Fruit fly (Drosophila melanogaster) whole organism, embryonic: ENCODE data around the gene sob.

ENCODE experiments used
- ATbp ChIP-seq: fragments of 200-800 bp; sonication (Bioruptor generic); optimal IDR thresholded peaks from 2 replicates; lab custom pipeline; 2017; ENCODE audit warnings: missing biosample characterization, mild to moderate bottlenecking, missing genetic modification characterization, missing genetic modification reagents
- Aef1 ChIP-seq: fragments of 200-800 bp; sonication (Bioruptor generic); IDR thresholded peaks from 3 replicates; pipeline ENCODE4 v1.3.6; 2022; ENCODE audit warnings: missing biosample characterization, missing genetic modification characterization
- Bgb ChIP-seq: fragments of 200-800 bp; sonication (Bioruptor generic); IDR thresholded peaks from 2 replicates; pipeline ENCODE4 v1.3.6; 2022; ENCODE audit warnings: missing biosample characterization, missing genetic modification characterization; ENCODE audit not compliant: partially characterized antibody
- CG10209 ChIP-seq: fragments of 200-800 bp; sonication (Bioruptor generic); optimal IDR thresholded peaks from 3 replicates; lab custom pipeline; 2017; ENCODE audit warnings: missing biosample characterization, mild to moderate bottlenecking, missing genetic modification characterization, missing genetic modification reagents
- CG10274 ChIP-seq: fragments of 200-800 bp; sonication (Bioruptor generic); optimal IDR thresholded peaks from 3 replicates; lab custom pipeline; 2017; ENCODE audit warnings: missing biosample characterization, mild to moderate bottlenecking, missing genetic modification characterization
- CG10321 ChIP-seq: fragments of 200-800 bp; sonication (Bioruptor generic); IDR thresholded peaks from 2 replicates; pipeline ENCODE4 v1.3.6; 2022; ENCODE audit warnings: missing biosample characterization, missing genetic modification characterization
- CG11504 ChIP-seq: fragments of 200-800 bp; sonication (Bioruptor generic); optimal IDR thresholded peaks from 3 replicates; lab custom pipeline; 2019; ENCODE audit warnings: missing biosample characterization, mild to moderate bottlenecking, missing genetic modification characterization, moderate library complexity
- CG12219 ChIP-seq: fragments of 200-800 bp; sonication (Bioruptor generic); optimal IDR thresholded peaks from 3 replicates; lab custom pipeline; 2018; ENCODE audit warnings: missing biosample characterization, mild to moderate bottlenecking, missing genetic modification characterization
- CG14667 ChIP-seq: fragments of 200-800 bp; sonication (Bioruptor generic); IDR thresholded peaks from 2 replicates; pipeline ENCODE4 v1.3.6; 2022; ENCODE audit warnings: missing biosample characterization, missing genetic modification characterization
- CG15073 ChIP-seq: fragments of 200-800 bp; sonication (Bioruptor generic); optimal IDR thresholded peaks from 2 replicates; lab custom pipeline; 2016; ENCODE audit warnings: missing biosample characterization, missing genetic modification characterization
- CG15269 ChIP-seq: fragments of 200-800 bp; sonication (Bioruptor generic); optimal IDR thresholded peaks from 2 replicates; lab custom pipeline; 2018; ENCODE audit warnings: missing biosample characterization, mild to moderate bottlenecking, missing genetic modification characterization, moderate library complexity
- CG1529 ChIP-seq: fragments of 200-800 bp; sonication (Bioruptor generic); optimal IDR thresholded peaks from 3 replicates; lab custom pipeline; 2018; ENCODE audit warnings: missing biosample characterization, missing genetic modification characterization
- CG16815 ChIP-seq: fragments of 200-800 bp; sonication (Bioruptor generic); optimal IDR thresholded peaks from 3 replicates; lab custom pipeline; 2017; ENCODE audit warnings: missing biosample characterization, mild to moderate bottlenecking, missing genetic modification characterization
- CG1792 ChIP-seq: fragments of 200-800 bp; sonication (Bioruptor generic); optimal IDR thresholded peaks from 2 replicates; lab custom pipeline; 2016; ENCODE audit warnings: missing biosample characterization, missing genetic modification characterization
- CG32532 ChIP-seq: fragments of 200-800 bp; sonication (Bioruptor generic); IDR thresholded peaks from 2 replicates; pipeline ENCODE4 v1.3.6; 2022; ENCODE audit warnings: missing biosample characterization, missing genetic modification characterization
- CG3995 ChIP-seq: fragments of 200-800 bp; sonication (Bioruptor generic); optimal IDR thresholded peaks from 3 replicates; lab custom pipeline; 2016; ENCODE audit warnings: missing biosample characterization, missing genetic modification characterization
- CG4360 ChIP-seq: fragments of 200-800 bp; sonication (Bioruptor generic); IDR thresholded peaks from 2 replicates; pipeline ENCODE4 v1.3.6; 2022; ENCODE audit warnings: missing biosample characterization, missing genetic modification characterization
- CG4617 ChIP-seq: fragments of 200-800 bp; sonication (Bioruptor generic); optimal IDR thresholded peaks from 3 replicates; lab custom pipeline; 2016; ENCODE audit warnings: missing biosample characterization, missing genetic modification characterization, borderline replicate concordance
- CG4730 ChIP-seq: fragments of 200-800 bp; sonication (Bioruptor generic); IDR thresholded peaks from 2 replicates; pipeline ENCODE4 v1.3.6; 2022; ENCODE audit warnings: missing biosample characterization, missing genetic modification characterization
- CG8478 ChIP-seq: fragments of >200 bp; optimal IDR thresholded peaks from 2 replicates; lab custom pipeline; 2018
- Chrac-16 ChIP-seq: fragments of 200-800 bp; sonication (Bioruptor generic); optimal IDR thresholded peaks from 3 replicates; lab custom pipeline; 2016; ENCODE audit warnings: missing biosample characterization, missing genetic modification characterization
- Dip2 ChIP-seq: fragments of 200-800 bp; sonication (Bioruptor generic); IDR thresholded peaks from 2 replicates; pipeline ENCODE4 v1.3.6; 2022; ENCODE audit warnings: missing biosample characterization, missing genetic modification characterization
- Dll ChIP-seq: fragments of 200-800 bp; sonication (Bioruptor generic); IDR thresholded peaks from 4 replicates; pipeline ENCODE4 v1.3.6; 2022; ENCODE audit warnings: missing biosample characterization, missing genetic modification characterization; ENCODE audit not compliant: partially characterized antibody
- E2f2 ChIP-seq: fragments of 200-800 bp; sonication (Bioruptor generic); IDR thresholded peaks from 2 replicates; pipeline ENCODE4 v1.3.6; 2022; ENCODE audit warnings: missing biosample characterization, missing genetic modification characterization
- Fer2 ChIP-seq: fragments of 200-800 bp; sonication (Bioruptor generic); optimal IDR thresholded peaks from 2 replicates; lab custom pipeline; 2018; ENCODE audit warnings: missing biosample characterization, mild to moderate bottlenecking, missing genetic modification characterization, moderate library complexity
- GATAe ChIP-seq: fragments of 200-800 bp; sonication (Bioruptor generic); conservative IDR thresholded peaks from 2 replicates; pipeline ENCODE4 v1.3.6; 2022; ENCODE audit warnings: missing biosample characterization, missing genetic modification characterization
- HLH54F ChIP-seq: fragments of 200-800 bp; sonication (Bioruptor generic); optimal IDR thresholded peaks from 3 replicates; lab custom pipeline; 2016; ENCODE audit warnings: missing biosample characterization, missing genetic modification characterization
- Hr3 ChIP-seq: fragments of 200-800 bp; sonication (Bioruptor generic); optimal IDR thresholded peaks from 3 replicates; lab custom pipeline; 2016; ENCODE audit warnings: missing biosample characterization, missing genetic modification characterization
- Lpt ChIP-seq: fragments of >200 bp; optimal IDR thresholded peaks from 2 replicates; lab custom pipeline; 2018; ENCODE audit warnings: missing biosample characterization, missing genetic modification characterization
- Max ChIP-seq: fragments of 200-800 bp; sonication (Bioruptor generic); optimal IDR thresholded peaks from 2 replicates; lab custom pipeline; 2016; ENCODE audit warnings: missing biosample characterization, mild to moderate bottlenecking, missing genetic modification characterization
- Nf-YC ChIP-seq: fragments of 200-800 bp; optimal IDR thresholded peaks from 3 replicates; lab custom pipeline; 2019; ENCODE audit warnings: missing biosample characterization, mild to moderate bottlenecking, missing genetic modification characterization, moderate library complexity
- Opbp ChIP-seq: fragments of 200-800 bp; sonication (Bioruptor generic); IDR thresholded peaks from 3 replicates; pipeline ENCODE4 v1.3.6; 2022; ENCODE audit warnings: missing biosample characterization, missing genetic modification characterization; ENCODE audit not compliant: partially characterized antibody
- Ssrp ChIP-seq: fragments of 200-800 bp; sonication (Bioruptor generic); optimal IDR thresholded peaks from 2 replicates; lab custom pipeline; 2018; ENCODE audit warnings: missing biosample characterization, mild to moderate bottlenecking, missing genetic modification characterization, moderate library complexity
- YL-1 ChIP-seq: fragments of 200-800 bp; sonication (Bioruptor generic); optimal IDR thresholded peaks from 3 replicates; lab custom pipeline; 2017; ENCODE audit warnings: missing biosample characterization, mild to moderate bottlenecking, missing genetic modification characterization
- ab ChIP-seq: fragments of 200-800 bp; sonication (Bioruptor generic); optimal IDR thresholded peaks from 2 replicates; lab custom pipeline; 2016; ENCODE audit warnings: missing biosample characterization, missing genetic modification characterization
- cas ChIP-seq: fragments of 200-800 bp; sonication (Bioruptor generic); IDR thresholded peaks from 2 replicates; pipeline ENCODE4 v1.3.6; 2022; ENCODE audit warnings: missing biosample characterization, missing genetic modification characterization
- ewg ChIP-seq: fragments of 200-800 bp; sonication (Bioruptor generic); optimal IDR thresholded peaks from 3 replicates; lab custom pipeline; 2017; ENCODE audit warnings: mild to moderate bottlenecking, missing biosample characterization, missing genetic modification reagents, missing genetic modification characterization
- fd96Cb ChIP-seq: fragments of 200-800 bp; sonication (Bioruptor generic); optimal IDR thresholded peaks from 2 replicates; lab custom pipeline; 2018; ENCODE audit warnings: missing biosample characterization, mild to moderate bottlenecking, missing genetic modification characterization, moderate library complexity
- gce ChIP-seq: fragments of 200-800 bp; sonication (Bioruptor generic); IDR thresholded peaks from 3 replicates; pipeline ENCODE4 v1.3.6; 2022; ENCODE audit warnings: missing biosample characterization, missing genetic modification characterization
- gfzf ChIP-seq: fragments of 200-800 bp; sonication (Bioruptor generic); optimal IDR thresholded peaks from 2 replicates; lab custom pipeline; 2016; ENCODE audit warnings: missing biosample characterization, mild to moderate bottlenecking, missing genetic modification characterization, moderate library complexity
- gsb ChIP-seq: fragments of 200-800 bp; sonication (Bioruptor generic); IDR thresholded peaks from 2 replicates; pipeline ENCODE4 v1.3.6; 2022; ENCODE audit warnings: missing biosample characterization, missing genetic modification characterization
- hb ChIP-seq: fragments of 200-800 bp; sonication (Bioruptor generic); IDR thresholded peaks from 3 replicates; pipeline ENCODE4 v1.3.6; 2022; ENCODE audit warnings: missing biosample characterization, missing genetic modification characterization; ENCODE audit not compliant: partially characterized antibody
- hkb ChIP-seq, 2 experiments: fragments of 200-800 bp in 1 of 2; fragments of >200 bp in 1 of 2; sonication (Bioruptor generic) in 1 of 2; IDR thresholded peaks in 1 of 2; optimal IDR thresholded peaks in 1 of 2; 2 replicates each; pipeline versions ENCODE4 v1.3.6 to Lab custom; 2017 to 2022; ENCODE audit warnings: missing biosample characterization in 1 of 2, missing genetic modification characterization in 1 of 2
- kay ChIP-seq: fragments of 200-800 bp; sonication (Bioruptor generic); optimal IDR thresholded peaks from 2 replicates; lab custom pipeline; 2016; ENCODE audit warnings: missing biosample characterization, missing genetic modification characterization
- knrl ChIP-seq: fragments of 200-800 bp; sonication (Bioruptor generic); IDR thresholded peaks from 3 replicates; pipeline ENCODE4 v1.3.6; 2022; ENCODE audit warnings: missing biosample characterization, missing genetic modification characterization; ENCODE audit not compliant: partially characterized antibody
- lola ChIP-seq, 3 experiments: fragments of >200 bp in 2 of 3; fragments of 200-800 bp in 1 of 3; sonication (Bioruptor generic) in 1 of 3; optimal IDR thresholded peaks; 2 replicates each; lab custom pipeline; 2017 to 2019; ENCODE audit warnings: missing biosample characterization in 3 of 3, missing genetic modification characterization in 3 of 3, mild to moderate bottlenecking in 1 of 3, moderate library complexity in 1 of 3
- pb ChIP-seq: fragments of 200-800 bp; sonication (Bioruptor generic); optimal IDR thresholded peaks from 3 replicates; lab custom pipeline; 2016; ENCODE audit warnings: missing biosample characterization, missing genetic modification characterization
- pnt ChIP-seq: fragments of 200-800 bp; sonication (Bioruptor generic); optimal IDR thresholded peaks from 3 replicates; lab custom pipeline; 2016; ENCODE audit warnings: missing biosample characterization, missing genetic modification characterization
- psq ChIP-seq: fragments of 200-800 bp; sonication (Bioruptor generic); optimal IDR thresholded peaks from 2 replicates; lab custom pipeline; 2017; ENCODE audit warnings: missing biosample characterization, missing genetic modification characterization
- slbo ChIP-seq: fragments of 200-800 bp; sonication (Bioruptor generic); IDR thresholded peaks from 2 replicates; pipeline ENCODE4 v1.3.6; 2022; ENCODE audit warnings: missing biosample characterization, missing genetic modification characterization
- tgo ChIP-seq: fragments of 200-800 bp; sonication (Bioruptor generic); IDR thresholded peaks from 3 replicates; pipeline ENCODE4 v1.3.6; 2022; ENCODE audit warnings: missing biosample characterization, missing genetic modification characterization

Gene sob

DNA sequence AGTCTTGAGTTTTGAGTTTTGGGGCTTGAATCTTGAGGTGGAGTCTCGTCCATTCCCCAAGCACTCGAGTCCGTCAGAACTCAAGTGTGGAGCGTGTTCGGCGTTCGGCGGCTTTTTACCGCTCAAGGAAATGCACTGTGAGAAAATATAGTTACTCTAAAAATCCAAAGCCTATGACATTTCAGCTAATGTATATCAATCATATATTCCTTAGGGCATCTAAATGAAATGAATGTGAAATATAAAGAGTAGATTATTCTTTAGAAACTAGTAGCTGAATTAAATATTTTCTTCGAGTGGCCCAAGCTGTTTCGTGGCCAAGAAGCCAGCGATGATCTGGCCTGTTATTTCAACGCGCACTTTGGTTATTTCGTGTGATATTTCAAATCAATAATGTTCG, 6.7 kb upstream of the sob start (continued):
- TF ChIP-seq Chrac-16 (GFP tag; lab: Kevin White, UChicago): peak; percentile 46
- TF ChIP-seq Aef1 (GFP tag; lab: Robert Waterston, UW): no peak
- no peak for TF ChIP-seq hb
- no peak for TF ChIP-seq knrl (GFP tag; lab: Robert Waterston, UW)
- TF ChIP-seq CG15073 (GFP tag; lab: Kevin White, UChicago): no peak
- TF ChIP-seq ab: no peak
- no peak for TF ChIP-seq CG10321
- TF ChIP-seq hkb (optimal IDR thresholded peaks at IDR 0.05; lab: Kevin White, UChicago): no peak
- TF ChIP-seq hkb (GFP tag; IDR thresholded peaks at IDR 0.05; lab: Robert Waterston, UW): peak; percentile 56; the same call in 1 of the 2 replicates
- no peak for TF ChIP-seq CG3995
- no peak for TF ChIP-seq slbo (GFP tag; lab: Robert Waterston, UW)
- peak; percentile 43 for TF ChIP-seq ATbp (GFP tag; lab: Kevin White, UChicago)
- no peak for TF ChIP-seq CG8478
- no peak for TF ChIP-seq kay
- TF ChIP-seq cas (GFP tag; lab: Robert Waterston, UW): no peak
- TF ChIP-seq CG14667: no peak
- peak; percentile 47 for TF ChIP-seq pnt (GFP tag; lab: Kevin White, UChicago)
- no peak for TF ChIP-seq Lpt (GFP tag; lab: Kevin White, UChicago)
- TF ChIP-seq CG15269 (tag; lab: Kevin White, UChicago): peak; percentile 24
- no peak for TF ChIP-seq psq (GFP tag; lab: Kevin White, UChicago)
- peak; percentile 40 for TF ChIP-seq Ssrp
- no peak for TF ChIP-seq Dip2
- TF ChIP-seq Bgb: no peak
- no peak for TF ChIP-seq gce (GFP tag; lab: Robert Waterston, UW)
- TF ChIP-seq Hr3 (GFP tag; lab: Kevin White, UChicago): peak; percentile 29
- no peak for TF ChIP-seq gsb (GFP tag; lab: Robert Waterston, UW)
- no peak for TF ChIP-seq CG1792
- no peak for TF ChIP-seq gfzf (GFP tag; lab: Kevin White, UChicago)
- peak; percentile 38 for TF ChIP-seq CG11504 (tag; lab: Kevin White, UChicago)
- TF ChIP-seq Max: no peak
- no peak for TF ChIP-seq Nf-YC (tag; lab: Kevin White, UChicago)
- TF ChIP-seq CG10209 (GFP tag; lab: Kevin White, UChicago): peak; percentile 35
- TF ChIP-seq Dll: no peak
- peak in 1 of 3 experiments; percentile 74 for TF ChIP-seq lola (GFP tag; optimal IDR thresholded peaks at IDR 0.05; lab: Kevin White, UChicago)
- TF ChIP-seq ewg: no peak
- TF ChIP-seq CG16815 (GFP tag; lab: Kevin White, UChicago): peak; percentile 36
- no peak for TF ChIP-seq Fer2 (tag; lab: Kevin White, UChicago)
- TF ChIP-seq Opbp (GFP tag; lab: Robert Waterston, UW): no peak
- no peak for TF ChIP-seq E2f2
- no peak for TF ChIP-seq HLH54F (GFP tag; lab: Kevin White, UChicago)
- no peak for TF ChIP-seq YL-1 (GFP tag; lab: Kevin White, UChicago)
- no peak for TF ChIP-seq GATAe (GFP tag; lab: Robert Waterston, UW)
- TF ChIP-seq CG1529 (GFP tag; lab: Kevin White, UChicago): peak; percentile 30
- TF ChIP-seq fd96Cb: peak; percentile 55
- TF ChIP-seq CG4730 (GFP tag; lab: Robert Waterston, UW): 0 out of 2 replicates have a peak, but pooled peaks have one; percentile 12
- no peak for TF ChIP-seq CG4360 (GFP tag; lab: Robert Waterston, UW)
- TF ChIP-seq pb (GFP tag; lab: Kevin White, UChicago): no peak
- no peak for TF ChIP-seq CG4617
- TF ChIP-seq CG10274: no peak
- no peak for TF ChIP-seq CG12219 (GFP tag; lab: Kevin White, UChicago)
- no peak; the same call in 2 of the 3 replicates for TF ChIP-seq tgo (GFP tag; lab: Robert Waterston, UW)
- TF ChIP-seq CG32532 (GFP tag; lab: Robert Waterston, UW): no peak
